Fruit fly (Drosophila melanogaster): Measurements from ENCODE around the gene CG1307.

Gene CG1307

dm6 chr3R:6646740-6647139 is 10.5 kb downstream of the CG1307 start, which contains the start of gene Taf1:
Gene Taf1, plus strand, starts transcription at chr3R:6646889.
- TF ChIP-seq CG6854 (GFP tag; optimal IDR thresholded peaks at IDR 0.05) (no peak), net (GFP tag; optimal IDR thresholded peaks at IDR 0.05) (no peak), Sox102F (GFP tag; optimal IDR thresholded peaks at IDR 0.05) (no peak), Ets21C (GFP tag; optimal IDR thresholded peaks at IDR 0.05) (no peak), OdsH (GFP tag; optimal IDR thresholded peaks at IDR 0.05) (no peak), Eip93F (GFP tag; optimal IDR thresholded peaks at IDR 0.05) (no peak), acj6 (GFP tag; optimal IDR thresholded peaks at IDR 0.05) (no peak), Blimp-1 (GFP tag; optimal IDR thresholded peaks at IDR 0.05) (no peak), CG8319 (GFP tag; optimal IDR thresholded peaks at IDR 0.05) (no peak), spab (GFP tag; optimal IDR thresholded peaks at IDR 0.05) (no peak), vri (GFP tag; optimal IDR thresholded peaks at IDR 0.05) (no peak), CG31627 (GFP tag; optimal IDR thresholded peaks at IDR 0.05) (no peak), Met (GFP tag; optimal IDR thresholded peaks at IDR 0.05) (no peak), CG3919 (GFP tag; optimal IDR thresholded peaks at IDR 0.05) (no peak), Sox14 (GFP tag; optimal IDR thresholded peaks at IDR 0.05) (no peak), CG11762 (GFP tag; optimal IDR thresholded peaks at IDR 0.05; ENCODE audit: insufficient read depth) (no peak), CG9139 (GFP tag; optimal IDR thresholded peaks at IDR 0.05) (no peak)

- TF ChIP-seq CG6854 (GFP tag; optimal IDR thresholded peaks at IDR 0.05) (no peak), CG6163 (GFP tag; IDR thresholded peaks at IDR 0.05) (no peak), CG3032 (tag; optimal IDR thresholded peaks at IDR 0.05) (no peak), CG8632 (GFP tag; optimal IDR thresholded peaks at IDR 0.05) (no peak), Gug (GFP tag; IDR thresholded peaks at IDR 0.05) (no peak), Hr38 (GFP tag; optimal IDR thresholded peaks at IDR 0.05) (no peak), Sox15 (GFP tag; optimal IDR thresholded peaks at IDR 0.05) (no peak), topi (GFP tag; optimal IDR thresholded peaks at IDR 0.05) (no peak), CG3919 (GFP tag; optimal IDR thresholded peaks at IDR 0.05) (no peak), cyc (GFP tag; optimal IDR thresholded peaks at IDR 0.05) (no peak), salr (GFP tag; optimal IDR thresholded peaks at IDR 0.05) (no peak), Hr39 (GFP tag; optimal IDR thresholded peaks at IDR 0.05) (no peak), CG11762 (GFP tag; optimal IDR thresholded peaks at IDR 0.05; ENCODE audit: insufficient read depth) (no peak), OdsH (GFP tag; optimal IDR thresholded peaks at IDR 0.05) (no peak), net (GFP tag; optimal IDR thresholded peaks at IDR 0.05) (no peak), fd85E (GFP tag; optimal IDR thresholded peaks at IDR 0.05) (no peak), vri (GFP tag; optimal IDR thresholded peaks at IDR 0.05) (no peak), Eip78C (GFP tag) (no peak), Blimp-1 (GFP tag; optimal IDR thresholded peaks at IDR 0.05) (no peak)
Measured at dm6 chr3R:6644334-6644733, 12.9 kb downstream of the CG1307 start, which contains the start of gene Ass. Gene Ass, minus strand, starts transcription at chr3R:6644434.

dm6 chr3R:6640932-6641331 is 16.3 kb downstream of the CG1307 start, which contains the start of gene CG31286:
Gene CG31286, plus strand, starts transcription at chr3R:6641232.
- TF ChIP-seq CG6163 (GFP tag; IDR thresholded peaks at IDR 0.05): no peak
- TF ChIP-seq Blimp-1 (GFP tag; optimal IDR thresholded peaks at IDR 0.05): no peak
- TF ChIP-seq fd85E (GFP tag; optimal IDR thresholded peaks at IDR 0.05): no peak
- TF ChIP-seq fd59A (GFP tag; optimal IDR thresholded peaks at IDR 0.05): no peak
- no peak for TF ChIP-seq CG9139 (GFP tag; optimal IDR thresholded peaks at IDR 0.05)
- TF ChIP-seq CG8119 (GFP tag; IDR thresholded peaks at IDR 0.05): no peak
- no peak for TF ChIP-seq eg (GFP tag; IDR thresholded peaks at IDR 0.05)
- no peak for TF ChIP-seq cyc (GFP tag; optimal IDR thresholded peaks at IDR 0.05)
- no peak for TF ChIP-seq Ets21C (GFP tag; optimal IDR thresholded peaks at IDR 0.05)
- TF ChIP-seq topi (GFP tag; optimal IDR thresholded peaks at IDR 0.05): no peak
- TF ChIP-seq Hr39 (GFP tag; optimal IDR thresholded peaks at IDR 0.05): no peak
- TF ChIP-seq net (GFP tag; optimal IDR thresholded peaks at IDR 0.05): no peak
- TF ChIP-seq Met (GFP tag; optimal IDR thresholded peaks at IDR 0.05): no peak
- TF ChIP-seq lz (GFP tag; optimal IDR thresholded peaks at IDR 0.05): no peak
- no peak for TF ChIP-seq Sox15 (GFP tag; optimal IDR thresholded peaks at IDR 0.05)
- no peak for TF ChIP-seq Sox14 (GFP tag; optimal IDR thresholded peaks at IDR 0.05)
- TF ChIP-seq CG6854 (GFP tag; optimal IDR thresholded peaks at IDR 0.05): no peak
- TF ChIP-seq dsx (GFP tag; optimal IDR thresholded peaks at IDR 0.05; ENCODE audit: poor library complexity, severe bottlenecking): no peak

- TF ChIP-seq lz (GFP tag; optimal IDR thresholded peaks at IDR 0.05) (no peak), Met (GFP tag; optimal IDR thresholded peaks at IDR 0.05) (no peak), CG6854 (GFP tag; optimal IDR thresholded peaks at IDR 0.05) (no peak), CG6276 (GFP tag; optimal IDR thresholded peaks at IDR 0.05) (no peak), CG6163 (GFP tag; IDR thresholded peaks at IDR 0.05) (no peak), CG6792 (GFP tag; optimal IDR thresholded peaks at IDR 0.05) (no peak), net (GFP tag; optimal IDR thresholded peaks at IDR 0.05) (no peak), eg (GFP tag; IDR thresholded peaks at IDR 0.05) (no peak), CG7368 (GFP tag; optimal IDR thresholded peaks at IDR 0.05) (no peak)
Measured at dm6 chr3R:6629851-6630250, 27.4 kb downstream of the CG1307 start, which contains the start of gene sunz. Gene sunz, plus strand, starts transcription at chr3R:6630151.

Data from whole organism, prepupa.